2 fruit fly cellular contexts compared by ENCODE assay signal in the genomic region with DNA sequence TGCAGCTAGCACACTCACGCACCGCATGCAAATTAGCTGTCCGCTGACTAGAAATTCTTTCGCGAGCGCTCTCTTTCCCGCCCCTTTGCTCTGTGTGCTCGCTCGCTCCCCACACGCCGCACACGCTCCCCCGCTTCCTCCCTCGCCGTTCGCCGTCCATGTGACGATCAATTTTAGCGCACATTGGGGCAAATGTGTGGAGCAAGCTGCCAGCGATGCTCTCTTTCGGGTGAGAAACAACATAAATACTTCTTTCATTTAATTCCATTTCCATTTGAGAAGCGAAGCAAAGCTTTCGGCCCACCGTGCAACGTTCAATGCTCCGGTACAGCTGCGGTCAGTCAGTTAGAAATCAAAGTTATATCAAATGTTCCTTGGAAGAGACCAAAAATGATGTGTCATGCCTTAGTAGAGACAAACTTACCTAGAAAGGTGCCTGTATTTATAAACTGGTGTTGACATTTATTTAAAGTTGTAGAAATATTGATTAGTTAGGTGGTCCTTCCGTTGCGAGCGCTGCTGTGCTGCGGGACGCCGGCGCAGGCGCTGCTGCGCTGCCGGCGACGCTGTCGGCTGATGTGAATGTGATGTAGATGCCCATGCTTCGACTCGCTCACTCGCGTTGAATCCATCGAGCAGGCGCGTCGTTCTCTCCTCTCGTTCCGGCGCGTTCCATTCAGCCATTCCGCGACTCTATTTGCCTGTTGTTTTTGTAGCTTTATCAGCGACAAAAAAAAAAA.
TF ChIP-seq lines count a peak whose summit lies in the region.

No protein-coding gene starts in this region.

TF ChIP-seq in whole organism, embryonic, 481 proteins besides CTCF, POLR2A, EP300 and RAD21 (continued from another document and continues in another):
- TF ChIP-seq unpg (GFP tag; optimal IDR thresholded peaks at IDR 0.05; lab: Kevin White, UChicago) (peak; percentile 98), CG5953 (GFP tag; IDR thresholded peaks at IDR 0.05; lab: Robert Waterston, UW) (peak; percentile 94), br (optimal IDR thresholded peaks at IDR 0.05; lab: Kevin White, UChicago) (no peak), CG4730 (GFP tag; IDR thresholded peaks at IDR 0.05; lab: Robert Waterston, UW) (peak; percentile 91), ATbp (GFP tag; optimal IDR thresholded peaks at IDR 0.05; lab: Kevin White, UChicago) (peak; percentile 98), ems (GFP tag; optimal IDR thresholded peaks at IDR 0.05; lab: Kevin White, UChicago) (peak; percentile 97), fu2 (GFP tag; optimal IDR thresholded peaks at IDR 0.05; lab: Kevin White, UChicago) (peak; percentile 96), Poxn (GFP tag; IDR thresholded peaks at IDR 0.05; lab: Robert Waterston, UW) (peak; percentile 88), nau (GFP tag; optimal IDR thresholded peaks at IDR 0.05; lab: Kevin White, UChicago) (peak; percentile 96), exex (tag; optimal IDR thresholded peaks at IDR 0.05; lab: Kevin White, UChicago) (peak; percentile 84), Xbp1 (GFP tag; optimal IDR thresholded peaks at IDR 0.05; lab: Kevin White, UChicago) (peak; percentile 98), salm (tag; optimal IDR thresholded peaks at IDR 0.05; lab: Kevin White, UChicago) (peak; percentile 96), HHEX (GFP tag; optimal IDR thresholded peaks at IDR 0.05; lab: Kevin White, UChicago) (peak; percentile 98), Antp (GFP tag; optimal IDR thresholded peaks at IDR 0.05; lab: Kevin White, UChicago) (peak; percentile 96), oc (tag; optimal IDR thresholded peaks at IDR 0.05; lab: Kevin White, UChicago) (peak; percentile 97), CG1024 (GFP tag; IDR thresholded peaks at IDR 0.05; lab: Robert Waterston, UW) (peak; percentile 84), Hr78 (GFP tag; optimal IDR thresholded peaks at IDR 0.05; lab: Kevin White, UChicago) (peak in 1 of 2 experiments; percentile 90), CG8765 (GFP tag; IDR thresholded peaks at IDR 0.05; lab: Robert Waterston, UW) (peak; percentile 73; the same call in 1 of the 2 replicates), Bgb (GFP tag; IDR thresholded peaks at IDR 0.05; lab: Robert Waterston, UW; ENCODE audit: partially characterized antibody) (peak; percentile 82), Rfx (GFP tag; IDR thresholded peaks at IDR 0.05; lab: Robert Waterston, UW) (peak; percentile 97), CG5245 (GFP tag; optimal IDR thresholded peaks at IDR 0.05; lab: Kevin White, UChicago) (peak; percentile 95), CG1233 (GFP tag; optimal IDR thresholded peaks at IDR 0.05; lab: Kevin White, UChicago) (peak; percentile 92), dimm (GFP tag; IDR thresholded peaks at IDR 0.05; lab: Robert Waterston, UW) (peak; percentile 93), Ptx1 (GFP tag; IDR thresholded peaks at IDR 0.05; lab: Robert Waterston, UW) (peak; percentile 96), zfh2 (GFP tag; optimal IDR thresholded peaks at IDR 0.05; lab: Kevin White, UChicago) (peak; percentile 96), CG6254 (GFP tag; optimal IDR thresholded peaks at IDR 0.05; lab: Kevin White, UChicago) (peak; percentile 92), zen2 (GFP tag; IDR thresholded peaks at IDR 0.05; lab: Robert Waterston, UW; ENCODE audit: partially characterized antibody) (no peak; the same call in 2 of the 3 replicates), CG12236 (GFP tag; optimal IDR thresholded peaks at IDR 0.05; lab: Kevin White, UChicago) (peak; percentile 94), Ets97D (GFP tag; optimal IDR thresholded peaks at IDR 0.05; lab: Kevin White, UChicago) (peak; percentile 80), Trl (optimal IDR thresholded peaks at IDR 0.05; lab: Kevin White, UChicago) (peak; percentile 54 to 82), Trl (GFP tag; optimal IDR thresholded peaks at IDR 0.05; lab: Kevin White, UChicago) (peak; percentile 95), ranshi (GFP tag; IDR thresholded peaks at IDR 0.05; lab: Robert Waterston, UW) (peak; percentile 91), CG13775 (GFP tag; optimal IDR thresholded peaks at IDR 0.05; lab: Kevin White, UChicago) (peak; percentile 95), vvl (GFP tag; IDR thresholded peaks at IDR 0.05; lab: Robert Waterston, UW) (peak; percentile 98), crc (GFP tag; optimal IDR thresholded peaks at IDR 0.05; lab: Kevin White, UChicago) (peak; percentile 94), CG18476 (GFP tag; optimal IDR thresholded peaks at IDR 0.05; lab: Kevin White, UChicago) (peak; percentile 91), jing (GFP tag; optimal IDR thresholded peaks at IDR 0.05; lab: Kevin White, UChicago) (peak; percentile 97), CG15514 (GFP tag; optimal IDR thresholded peaks at IDR 0.05; lab: Kevin White, UChicago) (peak; percentile 93), Elba2 (GFP tag; optimal IDR thresholded peaks at IDR 0.05; lab: Kevin White, UChicago) (no peak), Lim3 (GFP tag; IDR thresholded peaks at IDR 0.05; lab: Robert Waterston, UW) (peak; percentile 90), chinmo (GFP tag; IDR thresholded peaks at IDR 0.05; lab: Robert Waterston, UW; ENCODE audit: partially characterized antibody) (peak; percentile 85; the same call in 3 of the 4 replicates), Dek (tag; optimal IDR thresholded peaks at IDR 0.05; lab: Kevin White, UChicago) (peak; percentile 96), CG1602 (GFP tag; optimal IDR thresholded peaks at IDR 0.05; lab: Kevin White, UChicago) (peak; percentile 95), CG17912 (GFP tag; optimal IDR thresholded peaks at IDR 0.05; lab: Kevin White, UChicago) (peak; percentile 76), Dip3 (GFP tag; optimal IDR thresholded peaks at IDR 0.05; lab: Kevin White, UChicago) (peak; percentile 96), CG12659 (GFP tag; optimal IDR thresholded peaks at IDR 0.05; lab: Kevin White, UChicago) (peak; percentile 99), Fer2 (tag; optimal IDR thresholded peaks at IDR 0.05; lab: Kevin White, UChicago) (peak; percentile 87), B-H2 (GFP tag; optimal IDR thresholded peaks at IDR 0.05; lab: Kevin White, UChicago) (peak; percentile 90), CG2199 (GFP tag; IDR thresholded peaks at IDR 0.05; lab: Robert Waterston, UW) (peak; percentile 94; the same call in 2 of the 3 replicates), CG31224 (GFP tag; IDR thresholded peaks at IDR 0.05; lab: Robert Waterston, UW) (peak; percentile 91), run (tag; optimal IDR thresholded peaks at IDR 0.05; lab: Kevin White, UChicago) (peak; percentile 94), CG7372 (GFP tag; IDR thresholded peaks at IDR 0.05; lab: Robert Waterston, UW) (peak; percentile 92), odd (GFP tag; optimal IDR thresholded peaks at IDR 0.05; lab: Kevin White, UChicago) (peak; percentile 98), Rx (GFP tag; IDR thresholded peaks at IDR 0.05; lab: Robert Waterston, UW) (peak; percentile 96), CG2889 (GFP tag; IDR thresholded peaks at IDR 0.05; lab: Robert Waterston, UW) (peak; percentile 93), zen (tag; optimal IDR thresholded peaks at IDR 0.05; lab: Kevin White, UChicago) (peak; percentile 80), al (GFP tag; IDR thresholded peaks at IDR 0.05; lab: Robert Waterston, UW) (peak; percentile 95), CG12942 (GFP tag; optimal IDR thresholded peaks at IDR 0.05; lab: Kevin White, UChicago) (peak; percentile 94), hb (GFP tag; IDR thresholded peaks at IDR 0.05; lab: Robert Waterston, UW; ENCODE audit: partially characterized antibody) (peak; percentile 60; the same call in 1 of the 3 replicates), Tbp (GFP tag; optimal IDR thresholded peaks at IDR 0.05; lab: Kevin White, UChicago) (no peak)

TF ChIP-seq in whole organism, prepupa, 60 proteins besides CTCF, POLR2A, EP300 and RAD21 (continued from another document):
- peak; percentile 96 for TF ChIP-seq CG11294 (GFP tag; IDR thresholded peaks at IDR 0.05; lab: Robert Waterston, UW)
- TF ChIP-seq CG34406 (GFP tag; optimal IDR thresholded peaks at IDR 0.05; lab: Kevin White, UChicago), result peak; percentile 97
- peak; percentile 99 for TF ChIP-seq esn (GFP tag; optimal IDR thresholded peaks at IDR 0.05; lab: Kevin White, UChicago)
- TF ChIP-seq spab (GFP tag; optimal IDR thresholded peaks at IDR 0.05; lab: Kevin White, UChicago), result peak; percentile 95
- TF ChIP-seq CG6792 (GFP tag; optimal IDR thresholded peaks at IDR 0.05; lab: Kevin White, UChicago), result peak; percentile 98
- TF ChIP-seq lz (GFP tag; optimal IDR thresholded peaks at IDR 0.05; lab: Kevin White, UChicago), result peak; percentile 99
- TF ChIP-seq Eip75B (GFP tag; optimal IDR thresholded peaks at IDR 0.05; lab: Kevin White, UChicago), result peak; percentile 98
- TF ChIP-seq CG15336 (GFP tag; IDR thresholded peaks at IDR 0.05; lab: Robert Waterston, UW), result peak; percentile 98
- peak; percentile 98 for TF ChIP-seq CG3919 (GFP tag; optimal IDR thresholded peaks at IDR 0.05; lab: Kevin White, UChicago)
- peak; percentile 98 for TF ChIP-seq topi (GFP tag; optimal IDR thresholded peaks at IDR 0.05; lab: Kevin White, UChicago)
- TF ChIP-seq CG10669 (GFP tag; optimal IDR thresholded peaks at IDR 0.05; lab: Kevin White, UChicago), result peak; percentile 97
- TF ChIP-seq CG6854 (GFP tag; optimal IDR thresholded peaks at IDR 0.05; lab: Kevin White, UChicago), result peak; percentile 97
- peak; percentile 97 for TF ChIP-seq Sox15 (GFP tag; optimal IDR thresholded peaks at IDR 0.05; lab: Kevin White, UChicago)
- peak; percentile 99 for TF ChIP-seq CG32006 (GFP tag; optimal IDR thresholded peaks at IDR 0.05; lab: Kevin White, UChicago)
